Worm (Caenorhabditis elegans) whole organism, early embryonic: Measurements from ENCODE around the gene B0334.20.

Experiments
- aly-1 ChIP-seq: sonication (generic microtip); optimal IDR thresholded peaks from 2 replicates; lab custom pipeline; 2016; ENCODE audit warnings: missing genetic modification characterization, missing compliant biosample characterization
- ama-1 ChIP-seq: fragments of 150-350 bp; optimal IDR thresholded peaks from 2 replicates; lab custom pipeline; 2014
- ets-7 ChIP-seq: sonication (generic microtip); optimal IDR thresholded peaks from 2 replicates; lab custom pipeline; 2016; ENCODE audit warnings: missing genotype, missing genetic modification characterization, missing compliant biosample characterization
- flt-1 ChIP-seq: fragments of 200-800 bp; sonication (Bioruptor generic); IDR thresholded peaks from 2 replicates; pipeline ENCODE4 v1.3.6; 2022; ENCODE audit warnings: missing genetic modification characterization, missing compliant biosample characterization
- hmbx-1 ChIP-seq: sonication (generic microtip); optimal IDR thresholded peaks from 2 replicates; lab custom pipeline; 2016; ENCODE audit warnings: mild to moderate bottlenecking, missing genetic modification characterization, missing compliant biosample characterization
- hmg-4 ChIP-seq: fragments of 200-800 bp; sonication (Bioruptor generic); optimal IDR thresholded peaks from 2 replicates; lab custom pipeline; 2018; ENCODE audit warnings: mild to moderate bottlenecking, missing genetic modification characterization, missing compliant biosample characterization
- scrt-1 ChIP-seq: fragments of 200-800 bp; sonication (Bioruptor generic); IDR thresholded peaks from 2 replicates; pipeline ENCODE4 v1.3.6; 2022; ENCODE audit warnings: missing genetic modification characterization, missing compliant biosample characterization
- tbx-11 ChIP-seq: fragments of 200-800 bp; sonication (Bioruptor generic); IDR thresholded peaks from 2 replicates; pipeline ENCODE4 v1.3.6; 2022; ENCODE audit warnings: missing genetic modification characterization, missing compliant biosample characterization
- tra-4 ChIP-seq: sonication (generic microtip); optimal IDR thresholded peaks from 2 replicates; lab custom pipeline; 2017; ENCODE audit warnings: missing genetic modification characterization, missing compliant biosample characterization

ce11 chrII:11479076-11479475 is 21.2 kb downstream of the B0334.20 start, which contains the start of gene W02B12.12:
- TF ChIP-seq ama-1 (lab: Kevin White, UChicago), result no peak
- TF ChIP-seq ets-7 (tag; lab: Kevin White, UChicago), result no peak
- TF ChIP-seq hmbx-1 (tag; lab: Kevin White, UChicago), result no peak
- TF ChIP-seq flt-1, result no peak
- no peak for TF ChIP-seq aly-1
- no peak for TF ChIP-seq hmg-4 (GFP tag; lab: Kevin White, UChicago)
- no peak for TF ChIP-seq scrt-1 (GFP tag; lab: Robert Waterston, UW)
- no peak for TF ChIP-seq tra-4 (tag; lab: Kevin White, UChicago)
- TF ChIP-seq tbx-11 (GFP tag; lab: Robert Waterston, UW), result no peak
